Worm (Caenorhabditis elegans) whole organism, young adult: ENCODE measurements around the gene T24F1.7.

Experiments used
- ceh-58 ChIP-seq: fragments of 200-800 bp; sonication (Bioruptor generic); IDR thresholded peaks from 2 replicates; pipeline ENCODE4 v1.3.6; 2022; ENCODE audit warnings: missing genetic modification characterization, missing compliant biosample characterization
- mxl-1 ChIP-seq: sonication (generic microtip); optimal IDR thresholded peaks from 2 replicates; lab custom pipeline; 2016; ENCODE audit warnings: missing genetic modification characterization, missing compliant biosample characterization
- snpc-4 ChIP-seq, 5 experiments: fragments of 150-350 bp in 1 of 5; sonication (generic microtip) in 4 of 5; optimal IDR thresholded peaks; 2 replicates each; lab custom pipeline; 2014 to 2018; ENCODE audit warnings: missing genetic modification characterization in 5 of 5, missing biosample characterization in 3 of 5, antibody characterized with exemption in 2 of 5, mild to moderate bottlenecking in 2 of 5, missing compliant biosample characterization in 2 of 5, missing genotype in 2 of 5, moderate library complexity in 2 of 5, missing genetic modification reagents in 1 of 5

DNA sequence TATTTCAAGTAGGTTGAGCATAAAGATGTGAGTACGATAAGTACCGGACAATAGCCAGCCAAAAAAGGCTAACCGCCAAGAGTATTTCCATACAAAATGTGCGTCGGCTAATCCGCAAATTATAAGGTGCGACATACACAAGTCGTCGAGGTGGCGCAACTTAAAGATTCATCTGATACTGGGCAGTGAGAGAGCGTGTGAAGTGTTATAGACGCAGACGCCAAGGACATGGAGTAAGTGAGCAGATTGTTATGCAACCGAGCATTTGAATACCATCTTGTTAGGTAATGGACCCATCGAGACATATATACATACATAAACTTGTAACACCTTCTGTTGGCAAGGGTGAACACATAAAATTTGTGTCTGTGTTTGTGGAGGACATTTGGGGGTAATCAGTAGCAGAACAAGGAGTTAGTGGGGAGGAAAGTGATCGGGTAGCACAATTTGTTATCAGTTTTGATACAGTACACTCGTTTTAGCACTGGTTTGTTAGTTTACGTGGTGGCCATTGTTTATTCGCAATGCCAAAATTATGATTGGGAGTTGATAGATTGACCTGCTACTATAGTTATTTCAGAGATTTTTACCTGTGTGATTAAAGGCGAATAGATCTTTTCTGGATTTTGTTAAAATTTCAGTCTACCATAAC lies 26.9 kb upstream of the T24F1.7 start:
- no peak for TF ChIP-seq ceh-58 (GFP tag; lab: Robert Waterston, UW)
- TF ChIP-seq mxl-1 (tag; lab: Kevin White, UChicago), result no peak
- no peak for TF ChIP-seq snpc-4 (GFP tag; optimal IDR thresholded peaks at IDR 0.05; lab: Kevin White, UChicago)
- TF ChIP-seq snpc-4 (tag; optimal IDR thresholded peaks at IDR 0.05; lab: Kevin White, UChicago), result no peak
